Worm (Caenorhabditis elegans) whole organism, L1 larva: ENCODE data around the gene Y40A1A.3.

Experiments used
- blmp-1 ChIP-seq: fragments of 150-350 bp; optimal IDR thresholded peaks from 2 replicates; lab custom pipeline; 2014; ENCODE audit warnings: missing biosample characterization, missing genetic modification characterization
- efl-1 ChIP-seq, 4 experiments: fragments of 150-350 bp; optimal IDR thresholded peaks in 3 of 4; peaks in 1 of 4; 1 replicate in 1 of 4; 2 replicates in 3 of 4; lab custom pipeline; 2014; ENCODE audit warnings: missing biosample characterization in 2 of 4, missing genetic modification characterization in 2 of 4, missing genetic modification reagents in 2 of 4
- fkh-10 ChIP-seq: sonication (generic microtip); optimal IDR thresholded peaks from 2 replicates; lab custom pipeline; 2017; ENCODE audit warnings: missing biosample characterization, missing genetic modification reagents, missing genetic modification characterization
- fkh-8 ChIP-seq: sonication (generic microtip); optimal IDR thresholded peaks from 2 replicates; lab custom pipeline; 2016; ENCODE audit warnings: mild to moderate bottlenecking, missing genetic modification characterization, missing compliant biosample characterization
- fos-1 ChIP-seq: fragments of 150-350 bp; optimal IDR thresholded peaks from 2 replicates; lab custom pipeline; 2014; ENCODE audit warnings: missing biosample characterization, missing genetic modification characterization
- lin-13 ChIP-seq: fragments of 150-350 bp; optimal IDR thresholded peaks from 2 replicates; lab custom pipeline; 2014; ENCODE audit warnings: missing biosample characterization, missing genetic modification reagents, missing genetic modification characterization
- lin-35 ChIP-seq, 2 experiments: fragments of 150-350 bp; optimal IDR thresholded peaks; 2 replicates each; lab custom pipeline; 2014; ENCODE audit warnings: missing biosample characterization in 2 of 2, missing genetic modification characterization in 2 of 2, missing genetic modification reagents in 2 of 2
- snpc-4 ChIP-seq: fragments of 150-350 bp; optimal IDR thresholded peaks from 2 replicates; lab custom pipeline; 2014; ENCODE audit warnings: missing biosample characterization, missing genetic modification characterization
- sptf-1 ChIP-seq: fragments of 150-350 bp; optimal IDR thresholded peaks from 2 replicates; lab custom pipeline; 2014; ENCODE audit warnings: missing biosample characterization, missing genetic modification characterization
- unc-86 ChIP-seq: sonication (generic microtip); optimal IDR thresholded peaks from 2 replicates; lab custom pipeline; 2016; ENCODE audit warnings: missing genetic modification characterization, missing compliant biosample characterization
- zag-1 ChIP-seq: fragments of 150-350 bp; optimal IDR thresholded peaks from 2 replicates; lab custom pipeline; 2014; ENCODE audit warnings: missing biosample characterization, missing genetic modification characterization
- ztf-11 ChIP-seq, 2 experiments: sonication (generic microtip); optimal IDR thresholded peaks; 2 replicates each; lab custom pipeline; 2016 to 2017; ENCODE audit warnings: missing genetic modification characterization in 2 of 2, missing biosample characterization in 1 of 2, missing compliant biosample characterization in 1 of 2

DNA sequence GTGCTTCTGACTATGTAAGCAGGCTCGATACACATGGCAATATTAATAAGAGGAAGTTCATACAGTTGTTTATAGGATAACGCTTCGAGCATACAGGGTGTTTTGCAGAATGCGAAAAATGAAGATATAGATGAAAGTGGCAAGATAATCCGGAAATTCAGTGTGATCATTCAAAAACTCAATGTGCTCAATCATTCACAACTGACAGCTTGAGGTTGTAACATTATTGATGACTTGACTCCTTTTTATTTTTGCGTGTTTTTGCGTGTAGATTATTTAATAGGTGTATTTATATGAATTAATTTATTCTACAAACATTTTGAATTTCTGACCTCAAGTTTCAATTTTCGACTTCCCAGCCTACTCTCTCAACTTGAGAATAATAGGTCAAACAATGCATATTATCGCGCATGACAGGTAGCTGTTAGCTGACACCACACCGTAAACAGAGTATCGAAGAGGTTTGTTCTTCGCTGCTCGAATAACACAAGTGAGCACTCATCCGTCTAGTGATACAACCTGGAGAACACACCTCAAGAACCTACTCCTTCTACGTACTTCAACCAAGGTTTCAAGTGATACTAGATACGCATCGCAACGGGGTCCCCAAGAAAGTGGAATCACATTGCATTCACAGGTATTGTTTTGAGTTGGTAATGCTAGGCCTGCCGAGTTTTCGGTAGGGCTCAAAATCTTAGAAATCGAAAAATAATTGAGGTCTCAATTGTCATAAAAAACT is 49.5 kb upstream of the Y40A1A.3 start:
- TF ChIP-seq lin-13 (GFP tag; lab: Kevin White, UChicago) (no peak), snpc-4 (tag; lab: Kevin White, UChicago) (no peak), sptf-1 (tag; lab: Kevin White, UChicago) (no peak), fkh-8 (tag; lab: Kevin White, UChicago) (no peak), efl-1 (optimal IDR thresholded peaks at IDR 0.05; lab: Kevin White, UChicago) (no peak), efl-1 (GFP tag; optimal IDR thresholded peaks at IDR 0.05 in 1 of 2; lab: Kevin White, UChicago) (no peak), ztf-11 (tag; optimal IDR thresholded peaks at IDR 0.05; lab: Kevin White, UChicago) (no peak), blmp-1 (no peak), unc-86 (tag; lab: Kevin White, UChicago) (no peak), lin-35 (GFP tag; optimal IDR thresholded peaks at IDR 0.05; lab: Kevin White, UChicago) (no peak), fkh-10 (no peak), fos-1 (tag; lab: Kevin White, UChicago) (no peak), zag-1 (tag; lab: Kevin White, UChicago) (no peak)
